Worm (Caenorhabditis elegans) whole organism, late embryonic: Measurements from ENCODE around the gene cyp-33C2.

ENCODE experiments used
- C08G9.2 ChIP-seq: sonication (generic microtip); optimal IDR thresholded peaks from 2 replicates; lab custom pipeline; 2016; ENCODE audit warnings: mild to moderate bottlenecking, missing genetic modification characterization, moderate library complexity, missing compliant biosample characterization
- T23F11.4 ChIP-seq: fragments of 200-800 bp; sonication (Bioruptor generic); optimal IDR thresholded peaks from 2 replicates; lab custom pipeline; 2018; ENCODE audit warnings: mild to moderate bottlenecking, missing genetic modification characterization, missing compliant biosample characterization
- Y22D7AL.16 ChIP-seq: sonication (generic microtip); optimal IDR thresholded peaks from 2 replicates; lab custom pipeline; 2016; ENCODE audit warnings: missing genetic modification characterization, missing compliant biosample characterization
- ceh-14 ChIP-seq: sonication (generic microtip); optimal IDR thresholded peaks from 2 replicates; lab custom pipeline; 2016; ENCODE audit warnings: missing genotype, missing genetic modification characterization, missing compliant biosample characterization
- ceh-19 ChIP-seq: fragments of 200-800 bp; sonication (Bioruptor generic); optimal IDR thresholded peaks from 2 replicates; lab custom pipeline; 2018; ENCODE audit warnings: mild to moderate bottlenecking, missing genetic modification characterization, missing compliant biosample characterization
- ceh-2 ChIP-seq: sonication (generic microtip); optimal IDR thresholded peaks from 2 replicates; lab custom pipeline; 2016; ENCODE audit warnings: missing genotype, missing genetic modification characterization, missing compliant biosample characterization
- ceh-31 ChIP-seq: sonication (generic microtip); optimal IDR thresholded peaks from 2 replicates; lab custom pipeline; 2016; ENCODE audit warnings: missing genetic modification characterization, missing compliant biosample characterization
- ceh-34 ChIP-seq: sonication (generic microtip); optimal IDR thresholded peaks from 2 replicates; lab custom pipeline; 2016; ENCODE audit warnings: mild to moderate bottlenecking, missing genetic modification characterization, missing compliant biosample characterization
- ceh-45 ChIP-seq: fragments of 200-800 bp; sonication (Bioruptor generic); IDR thresholded peaks from 2 replicates; pipeline ENCODE4 v1.3.6; 2022; ENCODE audit warnings: missing genetic modification reagents, missing genetic modification characterization, missing compliant biosample characterization
- ceh-48 ChIP-seq: sonication (generic microtip); optimal IDR thresholded peaks from 2 replicates; lab custom pipeline; 2016; ENCODE audit warnings: missing genetic modification characterization, inconsistent platforms, missing compliant biosample characterization
- che-1 ChIP-seq: sonication (generic microtip); optimal IDR thresholded peaks from 2 replicates; lab custom pipeline; 2016; ENCODE audit warnings: mild to moderate bottlenecking, missing genetic modification characterization, missing compliant biosample characterization
- dmd-4 ChIP-seq: sonication (generic microtip); optimal IDR thresholded peaks from 2 replicates; lab custom pipeline; 2016; ENCODE audit warnings: borderline replicate concordance, missing genetic modification characterization, missing compliant biosample characterization
- dve-1 ChIP-seq: sonication (generic microtip); optimal IDR thresholded peaks from 2 replicates; lab custom pipeline; 2017; ENCODE audit warnings: antibody characterized with exemption, mild to moderate bottlenecking, missing genetic modification characterization, missing compliant biosample characterization
- elt-4 ChIP-seq: sonication (generic microtip); optimal IDR thresholded peaks from 2 replicates; lab custom pipeline; 2016; ENCODE audit warnings: missing genetic modification characterization, missing compliant biosample characterization
- fax-1 ChIP-seq: sonication (generic microtip); optimal IDR thresholded peaks from 2 replicates; lab custom pipeline; 2016; ENCODE audit warnings: missing genotype, missing genetic modification characterization, missing compliant biosample characterization
- fkh-10 ChIP-seq: fragments of 150-350 bp; optimal IDR thresholded peaks from 2 replicates; lab custom pipeline; 2014; ENCODE audit warnings: missing biosample characterization, missing genetic modification reagents, missing genetic modification characterization
- fkh-6 ChIP-seq: sonication (generic microtip); optimal IDR thresholded peaks from 2 replicates; lab custom pipeline; 2016; ENCODE audit warnings: missing genetic modification characterization, missing compliant biosample characterization
- gmeb-2 ChIP-seq: sonication (generic microtip); optimal IDR thresholded peaks from 2 replicates; lab custom pipeline; 2016; ENCODE audit warnings: missing genetic modification characterization, inconsistent platforms, missing compliant biosample characterization
- hlh-13 ChIP-seq: fragments of 200-800 bp; sonication (Bioruptor generic); optimal IDR thresholded peaks from 2 replicates; lab custom pipeline; 2018; ENCODE audit warnings: mild to moderate bottlenecking, missing genetic modification characterization, missing compliant biosample characterization
- hlh-15 ChIP-seq: sonication (generic microtip); optimal IDR thresholded peaks from 2 replicates; lab custom pipeline; 2016; ENCODE audit warnings: missing genetic modification characterization, missing compliant biosample characterization
- hlh-30 ChIP-seq: sonication (generic microtip); optimal IDR thresholded peaks from 2 replicates; lab custom pipeline; 2017; ENCODE audit warnings: antibody characterized with exemption, missing genetic modification characterization, missing compliant biosample characterization; ENCODE audit not compliant: insufficient read depth
- hlh-6 ChIP-seq: sonication (generic microtip); optimal IDR thresholded peaks from 2 replicates; lab custom pipeline; 2016; ENCODE audit warnings: missing genotype, missing genetic modification characterization, missing compliant biosample characterization
- lim-6 ChIP-seq: sonication (generic microtip); optimal IDR thresholded peaks from 2 replicates; lab custom pipeline; 2016; ENCODE audit warnings: missing genetic modification characterization, missing compliant biosample characterization
- lin-11 ChIP-seq: fragments of 200-800 bp; sonication (Bioruptor generic); optimal IDR thresholded peaks from 2 replicates; lab custom pipeline; 2018; ENCODE audit warnings: mild to moderate bottlenecking, missing genetic modification characterization, missing compliant biosample characterization
- madf-2 ChIP-seq: sonication (generic microtip); optimal IDR thresholded peaks from 2 replicates; lab custom pipeline; 2017; ENCODE audit warnings: missing genetic modification characterization, missing compliant biosample characterization
- nfya-1 ChIP-seq: sonication (generic microtip); optimal IDR thresholded peaks from 2 replicates; lab custom pipeline; 2017; ENCODE audit warnings: missing genetic modification characterization, mild to moderate bottlenecking, missing compliant biosample characterization, antibody characterized with exemption, moderate library complexity
- nhr-11 ChIP-seq: fragments of 150-350 bp; optimal IDR thresholded peaks from 2 replicates; lab custom pipeline; 2014; ENCODE audit warnings: missing biosample characterization, missing genetic modification characterization
- pax-1 ChIP-seq: fragments of 150-350 bp; optimal IDR thresholded peaks from 2 replicates; lab custom pipeline; 2014; ENCODE audit warnings: missing biosample characterization, missing genetic modification characterization
- pha-4 ChIP-seq: fragments of 150-350 bp; optimal IDR thresholded peaks from 2 replicates; lab custom pipeline; 2018; ENCODE audit warnings: missing biosample characterization, missing genetic modification reagents, missing genetic modification characterization
- pros-1 ChIP-seq: fragments of 150-350 bp; optimal IDR thresholded peaks from 2 replicates; lab custom pipeline; 2014; ENCODE audit warnings: missing biosample characterization, missing genetic modification reagents, missing genetic modification characterization
- rnt-1 ChIP-seq: sonication (generic microtip); optimal IDR thresholded peaks from 2 replicates; lab custom pipeline; 2016; ENCODE audit warnings: missing genetic modification characterization, missing compliant biosample characterization
- sdc-2 ChIP-seq: sonication (generic microtip); optimal IDR thresholded peaks from 2 replicates; lab custom pipeline; 2016; ENCODE audit warnings: missing genotype, missing genetic modification characterization, missing compliant biosample characterization
- sox-2 ChIP-seq: fragments of 200-800 bp; sonication (Bioruptor generic); IDR thresholded peaks from 2 replicates; pipeline ENCODE4 v1.3.6; 2022; ENCODE audit warnings: missing genetic modification reagents, missing genetic modification characterization, missing compliant biosample characterization
- tbx-2 ChIP-seq: sonication (generic microtip); optimal IDR thresholded peaks from 2 replicates; lab custom pipeline; 2016; ENCODE audit warnings: missing genetic modification characterization, missing compliant biosample characterization
- tbx-7 ChIP-seq: sonication (generic microtip); optimal IDR thresholded peaks from 2 replicates; lab custom pipeline; 2016; ENCODE audit warnings: missing genotype, missing genetic modification characterization, missing compliant biosample characterization
- ttx-3 ChIP-seq: sonication (generic microtip); optimal IDR thresholded peaks from 2 replicates; lab custom pipeline; 2016; ENCODE audit warnings: missing genetic modification reagents, missing genetic modification characterization, missing compliant biosample characterization
- unc-42 ChIP-seq: sonication (generic microtip); optimal IDR thresholded peaks from 2 replicates; lab custom pipeline; 2016; ENCODE audit warnings: missing genotype, missing genetic modification characterization, missing compliant biosample characterization
- unc-55 ChIP-seq: sonication (generic microtip); optimal IDR thresholded peaks from 2 replicates; lab custom pipeline; 2017; ENCODE audit warnings: missing biosample characterization, missing genetic modification reagents, missing genetic modification characterization
- unc-86 ChIP-seq: sonication (generic microtip); optimal IDR thresholded peaks from 2 replicates; lab custom pipeline; 2016; ENCODE audit warnings: missing genetic modification characterization, missing compliant biosample characterization
- zip-5 ChIP-seq: sonication (generic microtip); optimal IDR thresholded peaks from 2 replicates; lab custom pipeline; 2016; ENCODE audit warnings: missing genetic modification characterization, missing compliant biosample characterization
- ztf-16 ChIP-seq: sonication (generic microtip); optimal IDR thresholded peaks from 2 replicates; lab custom pipeline; 2017; ENCODE audit warnings: missing genetic modification characterization, missing compliant biosample characterization

The cyp-33C2 gene

ce11 chrV:2156830-2157229 lies 26.5 kb upstream of the cyp-33C2 start, which contains the start of gene srbc-22:
Gene srbc-22, plus strand, starts transcription at chrV:2157130.
- no peak for TF ChIP-seq hlh-15 (tag; lab: Kevin White, UChicago)
- TF ChIP-seq tbx-7 (tag; lab: Kevin White, UChicago), result no peak

- TF ChIP-seq nfya-1 (tag; lab: Kevin White, UChicago) (no peak), tbx-2 (tag; lab: Kevin White, UChicago) (no peak), T23F11.4 (GFP tag; lab: Kevin White, UChicago) (no peak), pros-1 (tag; lab: Kevin White, UChicago) (no peak), sox-2 (GFP tag; lab: Robert Waterston, UW) (no peak), ceh-45 (GFP tag; lab: Robert Waterston, UW) (no peak), pax-1 (tag; lab: Kevin White, UChicago) (no peak), che-1 (tag; lab: Kevin White, UChicago) (no peak), gmeb-2 (tag; lab: Kevin White, UChicago) (no peak), nhr-11 (no peak), unc-86 (tag; lab: Kevin White, UChicago) (no peak), Y22D7AL.16 (no peak), ztf-16 (tag; lab: Kevin White, UChicago) (no peak), unc-42 (tag; lab: Kevin White, UChicago) (no peak), fax-1 (tag; lab: Kevin White, UChicago) (no peak), lim-6 (tag; lab: Kevin White, UChicago) (no peak)
- TF ChIP-seq, all 69 proteins: peak for 0
These were observed 24.0 kb upstream of the cyp-33C2 start, which contains the start of gene C45H4.14 for ce11 chrV:2159331-2159730. Gene C45H4.14, minus strand, starts transcription at chrV:2159431.

- TF ChIP-seq elt-4 (no peak), hlh-6 (tag; lab: Kevin White, UChicago) (no peak), dve-1 (no peak), pha-4 (tag; lab: Kevin White, UChicago) (no peak), madf-2 (tag; lab: Kevin White, UChicago) (no peak), unc-55 (no peak), ceh-34 (tag; lab: Kevin White, UChicago) (no peak), unc-42 (tag; lab: Kevin White, UChicago) (no peak), ceh-19 (no peak), fax-1 (tag; lab: Kevin White, UChicago) (no peak), lin-11 (tag; lab: Kevin White, UChicago) (no peak), hlh-30 (no peak), ceh-48 (tag; lab: Kevin White, UChicago) (no peak)
These were observed 19.6 kb upstream of the cyp-33C2 start, which contains the start of gene str-255 for ce11 chrV:2163735-2164134. Gene str-255, minus strand, starts transcription at chrV:2163835.

ce11 chrV:2166679-2167078 lies 16.6 kb upstream of the cyp-33C2 start, which contains the start of gene srbc-19:
Gene srbc-19, minus strand, starts transcription at chrV:2166779.
- TF ChIP-seq ceh-2 (tag; lab: Kevin White, UChicago) (no peak), fkh-6 (tag; lab: Kevin White, UChicago) (no peak), fkh-10 (GFP tag; lab: Kevin White, UChicago) (no peak), rnt-1 (tag; lab: Kevin White, UChicago) (no peak), sdc-2 (tag; lab: Kevin White, UChicago) (no peak), ceh-19 (no peak), madf-2 (tag; lab: Kevin White, UChicago) (no peak), ceh-14 (tag; lab: Kevin White, UChicago) (no peak), ceh-31 (tag; lab: Kevin White, UChicago) (no peak), zip-5 (tag; lab: Kevin White, UChicago) (no peak), C08G9.2 (no peak), lin-11 (tag; lab: Kevin White, UChicago) (no peak), hlh-13 (GFP tag; lab: Kevin White, UChicago) (no peak), dmd-4 (tag; lab: Kevin White, UChicago) (no peak), ceh-48 (tag; lab: Kevin White, UChicago) (no peak), ttx-3 (no peak), hlh-30 (no peak), ceh-45 (GFP tag; lab: Robert Waterston, UW) (no peak), T23F11.4 (GFP tag; lab: Kevin White, UChicago) (no peak)
- TF ChIP-seq, all 69 proteins: peak for 0
